Worm (Caenorhabditis elegans) whole organism, L4 larva: ENCODE results near the gene R10E11.5.

ENCODE experiments used
- F49E8.2 ChIP-seq: sonication (generic microtip); optimal IDR thresholded peaks from 2 replicates; lab custom pipeline; 2016; ENCODE audit warnings: missing compliant biosample characterization, mild to moderate bottlenecking, missing genetic modification characterization, borderline replicate concordance
- R02D3.7 ChIP-seq: fragments of 150-350 bp; sonication (generic microtip); optimal IDR thresholded peaks from 3 replicates; lab custom pipeline; 2014; ENCODE audit warnings: missing biosample characterization, missing genetic modification characterization
- Y105C5A.15 ChIP-seq: fragments of 200-800 bp; sonication (Bioruptor generic); IDR thresholded peaks from 2 replicates; pipeline ENCODE4 v1.3.6; 2022; ENCODE audit warnings: missing genetic modification characterization, missing compliant biosample characterization
- Y48G9A.11 ChIP-seq: fragments of 200-800 bp; sonication (Bioruptor generic); IDR thresholded peaks from 2 replicates; pipeline ENCODE4 v1.3.6; 2022; ENCODE audit warnings: missing genetic modification reagents, missing genetic modification characterization, missing compliant biosample characterization
- Y5F2A.4 ChIP-seq: fragments of 200-800 bp; sonication (Bioruptor generic); optimal IDR thresholded peaks from 2 replicates; lab custom pipeline; 2018; ENCODE audit warnings: mild to moderate bottlenecking, missing genetic modification characterization, missing compliant biosample characterization
- Y75B8A.6 ChIP-seq: fragments of 200-800 bp; sonication (Bioruptor generic); IDR thresholded peaks from 2 replicates; pipeline ENCODE4 v1.3.6; 2022; ENCODE audit warnings: missing genetic modification reagents, missing genetic modification characterization, missing compliant biosample characterization
- ZK337.2 ChIP-seq: fragments of 200-800 bp; sonication (Bioruptor generic); IDR thresholded peaks from 2 replicates; pipeline ENCODE4 v1.3.6; 2022; ENCODE audit warnings: missing genetic modification reagents, missing genetic modification characterization, missing compliant biosample characterization
- aha-1 ChIP-seq: fragments of 150-350 bp; peaks from one replicate; lab custom pipeline; 2014; ENCODE audit warnings: missing biosample characterization, missing genetic modification characterization
- aly-2 ChIP-seq: sonication (generic microtip); optimal IDR thresholded peaks from 2 replicates; lab custom pipeline; 2018; ENCODE audit warnings: missing biosample characterization, missing genetic modification characterization
- ama-1 ChIP-seq: fragments of 150-350 bp; optimal IDR thresholded peaks from 2 replicates; lab custom pipeline; 2014; ENCODE audit warnings: inconsistent platforms, mixed read lengths
- arid-1 ChIP-seq: fragments of 200-800 bp; sonication (Bioruptor generic); conservative IDR thresholded peaks from 2 replicates; pipeline ENCODE4 v1.3.6; 2022; ENCODE audit warnings: missing genetic modification reagents, missing genetic modification characterization, missing compliant biosample characterization
- attf-4 ChIP-seq: sonication (generic microtip); optimal IDR thresholded peaks from 3 replicates; lab custom pipeline; 2017; ENCODE audit warnings: missing biosample characterization, missing genetic modification characterization
- ces-1 ChIP-seq: fragments of 150-350 bp; sonication (generic microtip); optimal IDR thresholded peaks from 4 replicates; lab custom pipeline; 2014; ENCODE audit warnings: missing biosample characterization, missing genetic modification reagents, missing genetic modification characterization
- ctbp-1 ChIP-seq: fragments of 200-800 bp; sonication (Bioruptor generic); IDR thresholded peaks from 2 replicates; pipeline ENCODE4 v1.3.6; 2022; ENCODE audit warnings: missing genetic modification reagents, missing genetic modification characterization, missing compliant biosample characterization
- daf-12 ChIP-seq: fragments of 150-350 bp; optimal IDR thresholded peaks from 2 replicates; lab custom pipeline; 2014; ENCODE audit warnings: missing biosample characterization, missing genetic modification reagents, missing genetic modification characterization
- daf-19 ChIP-seq: fragments of 200-800 bp; sonication (Bioruptor generic); conservative IDR thresholded peaks from 2 replicates; pipeline ENCODE4 v1.3.6; 2022; ENCODE audit warnings: missing genetic modification characterization, missing compliant biosample characterization
- daf-8 ChIP-seq: fragments of 200-800 bp; sonication (Bioruptor generic); IDR thresholded peaks from 2 replicates; pipeline ENCODE4 v1.3.6; 2022; ENCODE audit warnings: missing genetic modification characterization, missing compliant biosample characterization
- dmd-6 ChIP-seq: fragments of 200-800 bp; sonication (Bioruptor generic); IDR thresholded peaks from 2 replicates; pipeline ENCODE4 v1.3.6; 2022; ENCODE audit warnings: missing genetic modification reagents, missing genetic modification characterization, missing compliant biosample characterization
- dmd-9 ChIP-seq: fragments of 200-800 bp; sonication (Bioruptor generic); IDR thresholded peaks from 2 replicates; pipeline ENCODE4 v1.3.6; 2022; ENCODE audit warnings: missing genetic modification reagents, missing genetic modification characterization, missing compliant biosample characterization
- dpl-1 ChIP-seq: fragments of 150-350 bp; optimal IDR thresholded peaks from 2 replicates; lab custom pipeline; 2014; ENCODE audit warnings: missing biosample characterization, missing genetic modification reagents, missing genetic modification characterization
- dve-1 ChIP-seq: sonication (generic microtip); optimal IDR thresholded peaks from 2 replicates; lab custom pipeline; 2017; ENCODE audit warnings: antibody characterized with exemption, mild to moderate bottlenecking, missing genetic modification characterization, missing compliant biosample characterization; ENCODE audit not compliant: insufficient read depth
- egl-43 ChIP-seq: fragments of 200-800 bp; sonication (Bioruptor generic); IDR thresholded peaks from 2 replicates; pipeline ENCODE4 v1.3.6; 2022; ENCODE audit warnings: missing genetic modification reagents, missing genetic modification characterization, missing compliant biosample characterization
- fos-1 ChIP-seq: fragments of 150-350 bp; optimal IDR thresholded peaks from 2 replicates; lab custom pipeline; 2014; ENCODE audit warnings: missing biosample characterization, missing genetic modification characterization
- gei-8 ChIP-seq: fragments of 200-800 bp; sonication (Bioruptor generic); optimal IDR thresholded peaks from 2 replicates; lab custom pipeline; 2018; ENCODE audit warnings: mild to moderate bottlenecking, missing genetic modification characterization, missing compliant biosample characterization
- hif-1 ChIP-seq, 2 experiments: sonication (generic microtip); optimal IDR thresholded peaks; 2 replicates each; lab custom pipeline; 2016 to 2017; ENCODE audit warnings: missing compliant biosample characterization in 2 of 2, missing genetic modification characterization in 2 of 2, missing genetic modification reagents in 2 of 2, missing genotype in 2 of 2, mild to moderate bottlenecking in 1 of 2
- hlh-30 ChIP-seq: sonication (generic microtip); optimal IDR thresholded peaks from 2 replicates; lab custom pipeline; 2017; ENCODE audit warnings: antibody characterized with exemption, mild to moderate bottlenecking, missing genetic modification characterization, missing compliant biosample characterization; ENCODE audit not compliant: insufficient read depth
- hmg-1.1 ChIP-seq: fragments of 200-800 bp; sonication (Bioruptor generic); IDR thresholded peaks from 2 replicates; pipeline ENCODE4 v1.3.6; 2022; ENCODE audit warnings: missing genetic modification reagents, missing genetic modification characterization, missing compliant biosample characterization
- lin-13 ChIP-seq: fragments of 150-350 bp; optimal IDR thresholded peaks from 2 replicates; lab custom pipeline; 2014; ENCODE audit warnings: missing biosample characterization, missing genetic modification reagents, missing genetic modification characterization
- lin-15B ChIP-seq: fragments of 150-350 bp; sonication (generic microtip); optimal IDR thresholded peaks from 3 replicates; lab custom pipeline; 2014; ENCODE audit warnings: missing biosample characterization, missing genetic modification characterization
- lin-29 ChIP-seq: fragments of 200-800 bp; sonication (Bioruptor generic); IDR thresholded peaks from 2 replicates; pipeline ENCODE4 v1.3.6; 2022; ENCODE audit warnings: missing genetic modification reagents, missing genetic modification characterization, missing compliant biosample characterization
- lin-39 ChIP-seq: fragments of 150-350 bp; optimal IDR thresholded peaks from 2 replicates; lab custom pipeline; 2014; ENCODE audit warnings: missing biosample characterization, missing genetic modification reagents, missing genetic modification characterization
- lir-3 ChIP-seq: sonication (generic microtip); optimal IDR thresholded peaks from 2 replicates; lab custom pipeline; 2016; ENCODE audit warnings: mild to moderate bottlenecking, missing genetic modification characterization, missing compliant biosample characterization
- madf-5 ChIP-seq, 2 experiments: fragments of 200-800 bp; sonication (Bioruptor generic); IDR thresholded peaks; 2 replicates each; pipeline ENCODE4 v1.3.6; 2022; ENCODE audit warnings: missing compliant biosample characterization in 2 of 2, missing genetic modification characterization in 2 of 2
- mxl-3 ChIP-seq: fragments of 200-800 bp; sonication (Bioruptor generic); optimal IDR thresholded peaks from 2 replicates; lab custom pipeline; 2018; ENCODE audit warnings: mild to moderate bottlenecking, missing genetic modification characterization, missing compliant biosample characterization
- nhr-10 ChIP-seq: fragments of 150-350 bp; optimal IDR thresholded peaks from 2 replicates; lab custom pipeline; 2014; ENCODE audit warnings: missing biosample characterization, missing genetic modification characterization
- nhr-11 ChIP-seq: fragments of 150-350 bp; optimal IDR thresholded peaks from 2 replicates; lab custom pipeline; 2014; ENCODE audit warnings: missing biosample characterization, missing genetic modification characterization
- nhr-111 ChIP-seq: fragments of 200-800 bp; sonication (Bioruptor generic); optimal IDR thresholded peaks from 2 replicates; lab custom pipeline; 2018; ENCODE audit warnings: mild to moderate bottlenecking, missing genetic modification characterization, missing compliant biosample characterization
- nhr-28 ChIP-seq: fragments of 150-350 bp; optimal IDR thresholded peaks from 2 replicates; lab custom pipeline; 2014; ENCODE audit warnings: missing biosample characterization, missing genetic modification characterization
- nhr-41 ChIP-seq: fragments of 200-800 bp; sonication (Bioruptor generic); IDR thresholded peaks from 2 replicates; pipeline ENCODE4 v1.3.6; 2022; ENCODE audit warnings: missing genetic modification reagents, missing genetic modification characterization, missing compliant biosample characterization
- nhr-42 ChIP-seq: fragments of 200-800 bp; sonication (Bioruptor generic); IDR thresholded peaks from 2 replicates; pipeline ENCODE4 v1.3.6; 2022; ENCODE audit warnings: missing genetic modification characterization, missing compliant biosample characterization
- nhr-48 ChIP-seq: sonication (generic microtip); optimal IDR thresholded peaks from 2 replicates; lab custom pipeline; 2016; ENCODE audit warnings: mild to moderate bottlenecking, missing genetic modification characterization, missing compliant biosample characterization
- nhr-76 ChIP-seq: fragments of 150-350 bp; optimal IDR thresholded peaks from 2 replicates; lab custom pipeline; 2014; ENCODE audit warnings: missing biosample characterization, missing genetic modification characterization
- pqm-1 ChIP-seq: sonication (generic microtip); optimal IDR thresholded peaks from 2 replicates; lab custom pipeline; 2017; ENCODE audit warnings: missing biosample characterization, missing genetic modification characterization
- rbr-2 ChIP-seq: sonication (generic microtip); optimal IDR thresholded peaks from 2 replicates; lab custom pipeline; 2016; ENCODE audit warnings: missing genotype, missing genetic modification characterization, missing compliant biosample characterization
- saeg-2 ChIP-seq: fragments of 200-800 bp; sonication (Bioruptor generic); IDR thresholded peaks from 2 replicates; pipeline ENCODE4 v1.3.6; 2022; ENCODE audit warnings: missing genetic modification reagents, missing genetic modification characterization, missing compliant biosample characterization
- sdz-12 ChIP-seq: fragments of 200-800 bp; sonication (Bioruptor generic); optimal IDR thresholded peaks from 2 replicates; lab custom pipeline; 2018; ENCODE audit warnings: mild to moderate bottlenecking, missing genetic modification characterization, missing compliant biosample characterization
- snpc-1.2 ChIP-seq: fragments of 200-800 bp; sonication (Bioruptor generic); IDR thresholded peaks from 2 replicates; pipeline ENCODE4 v1.3.6; 2022; ENCODE audit warnings: missing genetic modification reagents, missing genetic modification characterization, missing compliant biosample characterization
- snpc-4 ChIP-seq: fragments of 150-350 bp; optimal IDR thresholded peaks from 2 replicates; lab custom pipeline; 2014; ENCODE audit warnings: missing biosample characterization, missing genetic modification characterization
- tag-97 ChIP-seq: fragments of 200-800 bp; sonication (Bioruptor generic); IDR thresholded peaks from 2 replicates; pipeline ENCODE4 v1.3.6; 2022; ENCODE audit warnings: missing genetic modification characterization, missing compliant biosample characterization
- unc-62 ChIP-seq, 3 experiments: fragments of 150-350 bp in 1 of 3; sonication (generic microtip); optimal IDR thresholded peaks in 2 of 3; peaks in 1 of 3; 1 replicate in 1 of 3; 2 replicates in 2 of 3; lab custom pipeline; 2014 to 2017; ENCODE audit warnings: missing biosample characterization in 3 of 3, missing genetic modification characterization in 3 of 3, missing genetic modification reagents in 3 of 3, missing genotype in 1 of 3
- zfp-3 ChIP-seq: fragments of 200-800 bp; sonication (Bioruptor generic); conservative IDR thresholded peaks from 2 replicates; pipeline ENCODE4 v1.3.6; 2022; ENCODE audit warnings: missing genetic modification reagents, missing genetic modification characterization, missing compliant biosample characterization
- zip-2 ChIP-seq: fragments of 150-350 bp; optimal IDR thresholded peaks from 2 replicates; lab custom pipeline; 2014; ENCODE audit warnings: missing biosample characterization, missing genetic modification characterization
- ztf-11 ChIP-seq: fragments of 150-350 bp; optimal IDR thresholded peaks from 2 replicates; lab custom pipeline; 2014; ENCODE audit warnings: missing biosample characterization, missing genetic modification characterization

R10E11.5 gene

ce11 chrIII:9818763-9819162 is 29.3 kb upstream of the R10E11.5 start, which contains the start of gene panl-3 (continued):
- TF ChIP-seq dmd-6 (GFP tag; lab: Robert Waterston, UW) (peak; percentile 43), nhr-111 (no peak), hmg-1.1 (peak; percentile 80), aha-1 (peak; percentile 67), fos-1 (tag; lab: Kevin White, UChicago) (no peak), madf-5 (GFP tag; IDR thresholded peaks at IDR 0.05; lab: Robert Waterston, UW) (no peak), snpc-1.2 (GFP tag; lab: Robert Waterston, UW) (no peak), egl-43 (GFP tag; lab: Robert Waterston, UW) (no peak; the same call in 1 of the 2 replicates), dmd-9 (no peak), hlh-30 (tag; lab: Kevin White, UChicago) (peak; percentile 99), nhr-10 (no peak), ces-1 (GFP tag; lab: Kevin White, UChicago) (no peak), aly-2 (tag; lab: Kevin White, UChicago) (no peak), lin-15B (tag; lab: Kevin White, UChicago) (no peak), ZK337.2 (GFP tag; lab: Robert Waterston, UW) (no peak), nhr-28 (tag; lab: Kevin White, UChicago) (peak; percentile 32), nhr-42 (GFP tag; lab: Robert Waterston, UW) (no peak), daf-12 (tag; lab: Kevin White, UChicago) (no peak), hif-1 (tag; optimal IDR thresholded peaks at IDR 0.05; lab: Kevin White, UChicago) (peak in 1 of 2 experiments; percentile 32), nhr-48 (tag; lab: Kevin White, UChicago) (no peak), Y105C5A.15 (no peak), daf-8 (GFP tag; lab: Robert Waterston, UW) (no peak), Y5F2A.4 (no peak), rbr-2 (tag; lab: Kevin White, UChicago) (peak; percentile 59), Y75B8A.6 (GFP tag; lab: Robert Waterston, UW) (no peak), nhr-76 (tag; lab: Kevin White, UChicago) (no peak), pqm-1 (tag; lab: Kevin White, UChicago) (no peak), R02D3.7 (tag; lab: Kevin White, UChicago) (no peak), dve-1 (peak; percentile 58), saeg-2 (GFP tag; lab: Robert Waterston, UW) (no peak), arid-1 (GFP tag; lab: Robert Waterston, UW) (no peak), ztf-11 (no peak), Y48G9A.11 (GFP tag; lab: Robert Waterston, UW) (no peak), lin-29 (GFP tag; lab: Robert Waterston, UW) (no peak), ama-1 (lab: Kevin White, UChicago) (peak; percentile 3), ctbp-1 (GFP tag; lab: Robert Waterston, UW) (no peak), nhr-11 (no peak), dpl-1 (peak; percentile 63), attf-4 (no peak), snpc-4 (tag; lab: Kevin White, UChicago) (no peak), zip-2 (tag; lab: Kevin White, UChicago) (no peak), tag-97 (GFP tag; lab: Robert Waterston, UW) (no peak), nhr-41 (GFP tag; lab: Robert Waterston, UW) (no peak), F49E8.2 (tag; lab: Kevin White, UChicago) (no peak), lir-3 (tag; lab: Kevin White, UChicago) (no peak), lin-39 (no peak), zfp-3 (no peak), gei-8 (GFP tag; lab: Kevin White, UChicago) (no peak), daf-19 (GFP tag; lab: Robert Waterston, UW) (no peak), lin-13 (GFP tag; lab: Kevin White, UChicago) (peak; percentile 45), sdz-12 (GFP tag; lab: Kevin White, UChicago) (no peak), mxl-3 (GFP tag; lab: Kevin White, UChicago) (peak; percentile 89), unc-62 (GFP tag; optimal IDR thresholded peaks at IDR 0.05 in 1 of 2; lab: Kevin White, UChicago) (no peak), unc-62 (tag; optimal IDR thresholded peaks at IDR 0.05; lab: Kevin White, UChicago) (no peak)
